Fruit fly (Drosophila melanogaster) whole organism, embryonic: ENCODE results near the gene und.

Experiments
- Atf6 ChIP-seq: fragments of 200-800 bp; sonication (Bioruptor generic); IDR thresholded peaks from 2 replicates; pipeline ENCODE4 v1.3.6; 2022; ENCODE audit warnings: missing biosample characterization, missing genetic modification characterization
- B-H1 ChIP-seq: fragments of 200-800 bp; sonication (Bioruptor generic); IDR thresholded peaks from 3 replicates; pipeline ENCODE4 v1.3.6; 2022; ENCODE audit warnings: missing biosample characterization, missing genetic modification characterization
- BEAF-32 ChIP-seq: fragments of 200-800 bp; sonication (Bioruptor generic); optimal IDR thresholded peaks from 3 replicates; lab custom pipeline; 2017; ENCODE audit warnings: missing biosample characterization, missing genetic modification characterization, mild to moderate bottlenecking, moderate library complexity, missing genetic modification reagents
- Bgb ChIP-seq: fragments of 200-800 bp; sonication (Bioruptor generic); IDR thresholded peaks from 2 replicates; pipeline ENCODE4 v1.3.6; 2022; ENCODE audit warnings: missing biosample characterization, missing genetic modification characterization; ENCODE audit not compliant: partially characterized antibody
- Bteb2 ChIP-seq: fragments of 200-800 bp; sonication (Bioruptor generic); optimal IDR thresholded peaks from 2 replicates; lab custom pipeline; 2016; ENCODE audit warnings: missing biosample characterization, missing genetic modification characterization
- CG10267 ChIP-seq: fragments of 200-800 bp; sonication (Bioruptor generic); optimal IDR thresholded peaks from 2 replicates; lab custom pipeline; 2018; ENCODE audit warnings: missing biosample characterization, mild to moderate bottlenecking, missing genetic modification characterization, moderate library complexity
- CG10274 ChIP-seq: fragments of 200-800 bp; sonication (Bioruptor generic); optimal IDR thresholded peaks from 3 replicates; lab custom pipeline; 2017; ENCODE audit warnings: missing biosample characterization, mild to moderate bottlenecking, missing genetic modification characterization
- CG10959 ChIP-seq: fragments of 200-800 bp; sonication (Bioruptor generic); IDR thresholded peaks from 2 replicates; pipeline ENCODE4 v1.3.6; 2022; ENCODE audit warnings: missing biosample characterization, missing genetic modification characterization
- CG11085 ChIP-seq: fragments of 200-800 bp; sonication (Bioruptor generic); IDR thresholded peaks from 2 replicates; pipeline ENCODE4 v1.3.6; 2022; ENCODE audit warnings: missing biosample characterization, missing genetic modification characterization
- CG11560 ChIP-seq: fragments of 200-800 bp; sonication (Bioruptor generic); IDR thresholded peaks from 3 replicates; pipeline ENCODE4 v1.3.6; 2022; ENCODE audit warnings: missing biosample characterization, missing genetic modification characterization
- CG14014 ChIP-seq: fragments of 200-800 bp; sonication (Bioruptor generic); IDR thresholded peaks from 2 replicates; pipeline ENCODE4 v1.3.6; 2022; ENCODE audit warnings: missing biosample characterization, missing genetic modification characterization
- CG14710 ChIP-seq: fragments of 200-800 bp; sonication (Bioruptor generic); optimal IDR thresholded peaks from 3 replicates; lab custom pipeline; 2019; ENCODE audit warnings: missing biosample characterization, mild to moderate bottlenecking, missing genetic modification characterization, moderate library complexity
- CG16779 ChIP-seq: fragments of 200-800 bp; sonication (Bioruptor generic); IDR thresholded peaks from 2 replicates; pipeline ENCODE4 v1.3.6; 2022; ENCODE audit warnings: missing biosample characterization, missing genetic modification characterization
- CG1792 ChIP-seq: fragments of 200-800 bp; sonication (Bioruptor generic); optimal IDR thresholded peaks from 2 replicates; lab custom pipeline; 2016; ENCODE audit warnings: missing biosample characterization, missing genetic modification characterization
- CG18011 ChIP-seq: fragments of 200-800 bp; sonication (Bioruptor generic); optimal IDR thresholded peaks from 2 replicates; lab custom pipeline; 2017; ENCODE audit warnings: missing biosample characterization, missing genetic modification characterization, mild to moderate bottlenecking, moderate library complexity, missing genotype
- CG2678 ChIP-seq: fragments of 200-800 bp; sonication (Bioruptor generic); optimal IDR thresholded peaks from 3 replicates; lab custom pipeline; 2019; ENCODE audit warnings: missing biosample characterization, mild to moderate bottlenecking, missing genetic modification characterization, moderate library complexity
- CG30020 ChIP-seq: fragments of 200-800 bp; optimal IDR thresholded peaks from 2 replicates; lab custom pipeline; 2019; ENCODE audit warnings: missing biosample characterization, mild to moderate bottlenecking, missing genetic modification characterization, moderate library complexity
- CG34376 ChIP-seq: fragments of 200-800 bp; sonication (Bioruptor generic); optimal IDR thresholded peaks from 2 replicates; lab custom pipeline; 2018; ENCODE audit warnings: missing biosample characterization, mild to moderate bottlenecking, missing genetic modification characterization
- CG6683 ChIP-seq: fragments of 200-800 bp; sonication (Bioruptor generic); optimal IDR thresholded peaks from 2 replicates; lab custom pipeline; 2017; ENCODE audit warnings: missing biosample characterization, mild to moderate bottlenecking, missing genetic modification characterization, missing genetic modification reagents
- CG9817 ChIP-seq: fragments of 200-800 bp; sonication (Bioruptor generic); optimal IDR thresholded peaks from 2 replicates; lab custom pipeline; 2018; ENCODE audit warnings: missing biosample characterization, mild to moderate bottlenecking, missing genetic modification characterization, moderate library complexity
- Dref ChIP-seq: fragments of 200-800 bp; sonication (Bioruptor generic); IDR thresholded peaks from 2 replicates; pipeline ENCODE4 v1.3.6; 2022; ENCODE audit warnings: missing biosample characterization, missing genetic modification characterization
- E2f2 ChIP-seq: fragments of 200-800 bp; sonication (Bioruptor generic); IDR thresholded peaks from 2 replicates; pipeline ENCODE4 v1.3.6; 2022; ENCODE audit warnings: missing biosample characterization, missing genetic modification characterization
- Mad ChIP-seq: fragments of 200-800 bp; sonication (Bioruptor generic); optimal IDR thresholded peaks from 2 replicates; lab custom pipeline; 2016; ENCODE audit warnings: missing biosample characterization, missing genetic modification characterization
- Optix ChIP-seq: fragments of 200-800 bp; sonication (Bioruptor generic); IDR thresholded peaks from 3 replicates; pipeline ENCODE4 v1.3.6; 2022; ENCODE audit warnings: missing biosample characterization, missing genetic modification characterization
- Sry-β ChIP-seq: fragments of 200-800 bp; sonication (Bioruptor generic); optimal IDR thresholded peaks from 2 replicates; lab custom pipeline; 2018; ENCODE audit warnings: missing biosample characterization, mild to moderate bottlenecking, missing genetic modification characterization, moderate library complexity
- abd-A ChIP-seq: fragments of 200-800 bp; sonication (Bioruptor generic); optimal IDR thresholded peaks from 3 replicates; lab custom pipeline; 2019; ENCODE audit warnings: missing biosample characterization, mild to moderate bottlenecking, missing genetic modification characterization, moderate library complexity
- ap ChIP-seq: fragments of 200-800 bp; sonication (Bioruptor generic); IDR thresholded peaks from 2 replicates; pipeline ENCODE4 v1.3.6; 2022; ENCODE audit warnings: missing biosample characterization, missing genetic modification characterization
- da ChIP-seq: fragments of 200-800 bp; sonication (Bioruptor generic); optimal IDR thresholded peaks from 2 replicates; lab custom pipeline; 2016; ENCODE audit warnings: missing biosample characterization, missing genetic modification characterization
- disco-r ChIP-seq: fragments of 200-800 bp; sonication (Bioruptor generic); optimal IDR thresholded peaks from 2 replicates; lab custom pipeline; 2016; ENCODE audit warnings: missing biosample characterization, missing genetic modification characterization
- dmrt11E ChIP-seq: fragments of 200-800 bp; sonication (Bioruptor generic); optimal IDR thresholded peaks from 3 replicates; lab custom pipeline; 2018; ENCODE audit warnings: missing biosample characterization, mild to moderate bottlenecking, missing genetic modification characterization, moderate library complexity
- esg ChIP-seq: fragments of 200-800 bp; sonication (Bioruptor generic); conservative IDR thresholded peaks from 2 replicates; pipeline ENCODE4 v1.3.6; 2022; ENCODE audit warnings: missing biosample characterization, missing genetic modification characterization
- gcm2 ChIP-seq: fragments of 200-800 bp; sonication (Bioruptor generic); optimal IDR thresholded peaks from 2 replicates; lab custom pipeline; 2016; ENCODE audit warnings: missing biosample characterization, missing genetic modification characterization
- gro ChIP-seq: fragments of 200-800 bp; sonication (Bioruptor generic); optimal IDR thresholded peaks from 2 replicates; lab custom pipeline; 2016; ENCODE audit warnings: missing biosample characterization, missing genetic modification characterization
- gsb-n ChIP-seq: fragments of 200-800 bp; sonication (Bioruptor generic); optimal IDR thresholded peaks from 3 replicates; lab custom pipeline; 2018; ENCODE audit warnings: missing biosample characterization, mild to moderate bottlenecking, missing genetic modification characterization
- lbe ChIP-seq: fragments of 200-800 bp; sonication (Bioruptor generic); optimal IDR thresholded peaks from 2 replicates; lab custom pipeline; 2016; ENCODE audit warnings: missing biosample characterization, mild to moderate bottlenecking, missing genetic modification characterization
- luna ChIP-seq: fragments of 200-800 bp; sonication (Bioruptor generic); optimal IDR thresholded peaks from 2 replicates; lab custom pipeline; 2016; ENCODE audit warnings: missing biosample characterization, missing genetic modification characterization
- nau ChIP-seq: fragments of 200-800 bp; sonication (Bioruptor generic); optimal IDR thresholded peaks from 3 replicates; lab custom pipeline; 2017; ENCODE audit warnings: missing biosample characterization, mild to moderate bottlenecking, missing genetic modification characterization, missing genetic modification reagents
- nerfin-2 ChIP-seq: fragments of 200-800 bp; sonication (Bioruptor generic); IDR thresholded peaks from 2 replicates; pipeline ENCODE4 v1.3.6; 2022; ENCODE audit warnings: missing biosample characterization, missing genetic modification characterization; ENCODE audit not compliant: partially characterized antibody
- nmo ChIP-seq: fragments of 200-800 bp; sonication (Bioruptor generic); optimal IDR thresholded peaks from 2 replicates; lab custom pipeline; 2018; ENCODE audit warnings: missing biosample characterization, mild to moderate bottlenecking, missing genetic modification characterization, moderate library complexity
- nom ChIP-seq: fragments of 200-800 bp; sonication (Bioruptor generic); optimal IDR thresholded peaks from 2 replicates; lab custom pipeline; 2017; ENCODE audit warnings: missing biosample characterization, missing genetic modification characterization, mild to moderate bottlenecking, moderate library complexity, missing genetic modification reagents
- otp ChIP-seq: fragments of 200-800 bp; sonication (Bioruptor generic); IDR thresholded peaks from 3 replicates; pipeline ENCODE4, ENCODE4 v1.3.6; 2022; ENCODE audit warnings: missing biosample characterization, missing genetic modification characterization
- pan ChIP-seq, 4 experiments: fragments of >200 bp in 3 of 4; fragments of 200-800 bp in 1 of 4; sonication (Bioruptor generic) in 1 of 4; optimal IDR thresholded peaks in 3 of 4; IDR thresholded peaks in 1 of 4; 2 replicates each; pipeline versions ENCODE4 v1.3.6 to Lab custom; 2017 to 2022; ENCODE audit warnings: missing biosample characterization in 2 of 4, missing genetic modification characterization in 2 of 4, mixed read lengths in 1 of 4
- pnt ChIP-seq: fragments of 200-800 bp; sonication (Bioruptor generic); optimal IDR thresholded peaks from 3 replicates; lab custom pipeline; 2016; ENCODE audit warnings: missing biosample characterization, missing genetic modification characterization
- pzg ChIP-seq: fragments of 200-800 bp; sonication (Bioruptor generic); optimal IDR thresholded peaks from 3 replicates; lab custom pipeline; 2018; ENCODE audit warnings: missing biosample characterization, mild to moderate bottlenecking, missing genetic modification characterization, moderate library complexity
- sc ChIP-seq, 3 experiments: fragments of >200 bp in 2 of 3; fragments of 200-800 bp in 1 of 3; sonication (Bioruptor generic) in 1 of 3; optimal IDR thresholded peaks; 2 replicates in 2 of 3; 3 replicates in 1 of 3; lab custom pipeline; 2017; ENCODE audit warnings: mild to moderate bottlenecking in 1 of 3, missing biosample characterization in 1 of 3, missing genetic modification characterization in 1 of 3, missing genetic modification reagents in 1 of 3
- sens ChIP-seq: fragments of 200-800 bp; sonication (Bioruptor generic); peaks from one replicate; lab custom pipeline; 2016; ENCODE audit warnings: missing biosample characterization, missing genetic modification characterization
- sens-2 ChIP-seq: fragments of 200-800 bp; sonication (Bioruptor generic); IDR thresholded peaks from 2 replicates; pipeline ENCODE4 v1.3.6; 2022; ENCODE audit warnings: missing biosample characterization, missing genetic modification characterization
- sim ChIP-seq: fragments of 200-800 bp; sonication (Bioruptor generic); IDR thresholded peaks from 2 replicates; pipeline ENCODE4 v1.3.6; 2022; ENCODE audit warnings: missing biosample characterization, missing genetic modification characterization
- toy ChIP-seq: fragments of 200-800 bp; sonication (Bioruptor generic); IDR thresholded peaks from 2 replicates; pipeline ENCODE4 v1.3.6; 2022; ENCODE audit warnings: missing biosample characterization, missing genetic modification characterization
- zen ChIP-seq: fragments of 200-800 bp; sonication (Bioruptor generic); optimal IDR thresholded peaks from 3 replicates; lab custom pipeline; 2018; ENCODE audit warnings: missing biosample characterization, mild to moderate bottlenecking, missing genetic modification characterization, moderate library complexity

Gene und

DNA sequence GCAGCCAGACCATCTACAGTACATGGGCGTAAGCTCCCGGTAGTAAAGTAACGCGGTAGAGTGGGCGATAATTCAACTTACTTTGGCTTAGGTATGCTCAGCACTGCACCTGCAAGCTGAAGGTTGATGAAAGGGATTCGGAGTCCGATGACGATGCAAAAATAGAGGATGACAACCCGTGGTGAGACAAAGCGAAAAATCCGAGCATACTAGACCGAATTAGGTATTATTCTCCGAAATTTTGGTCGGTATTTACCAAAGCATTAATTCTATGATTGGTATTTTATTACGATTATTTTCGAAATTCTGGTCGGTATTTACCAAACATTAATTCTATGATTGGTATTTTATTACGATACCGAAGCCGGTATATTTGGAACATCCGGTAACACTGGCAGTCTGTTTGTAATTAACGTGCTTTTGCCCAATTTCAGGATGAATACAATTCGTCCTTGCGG, 27.4 kb downstream of the und start, which contains the start of gene CG4036 (continued):
- TF ChIP-seq esg (GFP tag; lab: Robert Waterston, UW) (no peak), sim (GFP tag; lab: Robert Waterston, UW) (no peak), nmo (GFP tag; lab: Kevin White, UChicago) (peak; percentile 45), nau (GFP tag; lab: Kevin White, UChicago) (no peak), Optix (GFP tag; lab: Robert Waterston, UW) (no peak), CG16779 (GFP tag; lab: Robert Waterston, UW) (no peak), nom (peak; percentile 33), CG14710 (peak; percentile 24), CG10274 (no peak), dmrt11E (tag; lab: Kevin White, UChicago) (no peak), Mad (no peak), luna (GFP tag; lab: Kevin White, UChicago) (no peak), Bteb2 (GFP tag; lab: Kevin White, UChicago) (no peak), gsb-n (no peak), CG30020 (peak; percentile 33), CG2678 (tag; lab: Kevin White, UChicago) (no peak), sens (GFP tag; lab: Kevin White, UChicago) (peak; percentile 50), B-H1 (no peak), Dref (GFP tag; lab: Robert Waterston, UW) (peak; percentile 36; the same call in 1 of the 2 replicates), disco-r (GFP tag; lab: Kevin White, UChicago) (no peak), otp (GFP tag; lab: Robert Waterston, UW) (no peak), ap (no peak), sens-2 (GFP tag; lab: Robert Waterston, UW) (no peak), CG9817 (tag; lab: Kevin White, UChicago) (no peak), pnt (no peak), CG10959 (GFP tag; lab: Robert Waterston, UW) (no peak), lbe (GFP tag; lab: Kevin White, UChicago) (peak; percentile 13), gro (GFP tag; lab: Kevin White, UChicago) (no peak), CG11085 (GFP tag; lab: Robert Waterston, UW) (no peak), BEAF-32 (GFP tag; lab: Kevin White, UChicago) (peak; percentile 52), da (no peak), gcm2 (GFP tag; lab: Kevin White, UChicago) (no peak), toy (GFP tag; lab: Robert Waterston, UW) (no peak), pzg (GFP tag; lab: Kevin White, UChicago) (peak; percentile 94), CG34376 (no peak), CG14014 (GFP tag; lab: Robert Waterston, UW) (no peak), abd-A (tag; lab: Kevin White, UChicago) (no peak), CG10267 (tag; lab: Kevin White, UChicago) (peak; percentile 10), nerfin-2 (GFP tag; lab: Robert Waterston, UW) (no peak), Sry-β (GFP tag; lab: Kevin White, UChicago) (no peak), pan (optimal IDR thresholded peaks at IDR 0.05; lab: Kevin White, UChicago) (no peak), pan (GFP tag; optimal IDR thresholded peaks at IDR 0.05 in 1 of 2, IDR thresholded peaks at IDR 0.05 in 1 of 2) (no peak), Bgb (peak; percentile 74), CG18011 (GFP tag; lab: Kevin White, UChicago) (no peak), Atf6 (no peak), CG6683 (GFP tag; lab: Kevin White, UChicago) (no peak), zen (tag; lab: Kevin White, UChicago) (peak; percentile 60), sc (optimal IDR thresholded peaks at IDR 0.05; lab: Kevin White, UChicago) (no peak), sc (GFP tag; optimal IDR thresholded peaks at IDR 0.05; lab: Kevin White, UChicago) (no peak), CG1792 (GFP tag; lab: Kevin White, UChicago) (no peak), CG11560 (no peak), E2f2 (GFP tag; lab: Robert Waterston, UW) (peak; percentile 51; the same call in 1 of the 2 replicates)
